Worm (Caenorhabditis elegans) whole organism, L3 larva: ENCODE results near the gene vps-22.

ENCODE experiments used
- R02D3.7 ChIP-seq: fragments of 150-350 bp; optimal IDR thresholded peaks from 2 replicates; lab custom pipeline; 2014; ENCODE audit warnings: missing biosample characterization, missing genetic modification characterization
- aly-2 ChIP-seq: fragments of 150-350 bp; optimal IDR thresholded peaks from 2 replicates; lab custom pipeline; 2014; ENCODE audit warnings: missing biosample characterization, missing genetic modification characterization
- ama-1 ChIP-seq: fragments of 150-350 bp; optimal IDR thresholded peaks from 2 replicates; lab custom pipeline; 2018
- ceh-16 ChIP-seq: sonication (generic microtip); optimal IDR thresholded peaks from 2 replicates; lab custom pipeline; 2017; ENCODE audit warnings: missing biosample characterization, missing genetic modification characterization
- ceh-28 ChIP-seq: fragments of 150-350 bp; optimal IDR thresholded peaks from 2 replicates; lab custom pipeline; 2014; ENCODE audit warnings: missing biosample characterization, missing genetic modification reagents, missing genetic modification characterization
- ceh-82 ChIP-seq: fragments of 150-350 bp; optimal IDR thresholded peaks from 2 replicates; lab custom pipeline; 2014; ENCODE audit warnings: missing biosample characterization, missing genetic modification characterization
- daf-12 ChIP-seq: fragments of 150-350 bp; optimal IDR thresholded peaks from 2 replicates; lab custom pipeline; 2014; ENCODE audit warnings: missing biosample characterization, missing genetic modification reagents, missing genetic modification characterization
- elt-1 ChIP-seq: fragments of 150-350 bp; optimal IDR thresholded peaks from 2 replicates; lab custom pipeline; 2014; ENCODE audit warnings: missing biosample characterization, missing genetic modification characterization
- elt-2 ChIP-seq: sonication (generic microtip); optimal IDR thresholded peaks from 2 replicates; lab custom pipeline; 2016; ENCODE audit warnings: missing genetic modification reagents, mild to moderate bottlenecking, missing genetic modification characterization, missing compliant biosample characterization
- lin-15B ChIP-seq: fragments of 150-350 bp; optimal IDR thresholded peaks from 2 replicates; lab custom pipeline; 2014; ENCODE audit warnings: missing biosample characterization, missing genetic modification characterization
- lin-39 ChIP-seq: fragments of 150-350 bp; optimal IDR thresholded peaks from 2 replicates; lab custom pipeline; 2018; ENCODE audit warnings: missing biosample characterization, missing genetic modification reagents, missing genetic modification characterization
- mdl-1 ChIP-seq: fragments of 150-350 bp; optimal IDR thresholded peaks from 2 replicates; lab custom pipeline; 2014; ENCODE audit warnings: missing biosample characterization, missing genetic modification characterization
- mml-1 ChIP-seq: fragments of 150-350 bp; sonication (generic microtip); optimal IDR thresholded peaks from 3 replicates; lab custom pipeline; 2014; ENCODE audit warnings: missing biosample characterization, missing genetic modification characterization
- nfya-1 ChIP-seq: sonication (generic microtip); optimal IDR thresholded peaks from 2 replicates; lab custom pipeline; 2017; ENCODE audit warnings: missing genetic modification characterization, mild to moderate bottlenecking, missing compliant biosample characterization, antibody characterized with exemption, moderate library complexity; ENCODE audit not compliant: insufficient read depth
- nhr-11 ChIP-seq: fragments of 150-350 bp; optimal IDR thresholded peaks from 2 replicates; lab custom pipeline; 2014; ENCODE audit warnings: missing biosample characterization, missing genetic modification characterization
- nhr-12 ChIP-seq: fragments of 150-350 bp; optimal IDR thresholded peaks from 2 replicates; lab custom pipeline; 2014; ENCODE audit warnings: missing biosample characterization, missing genetic modification characterization
- nhr-23 ChIP-seq: fragments of 150-350 bp; optimal IDR thresholded peaks from 2 replicates; lab custom pipeline; 2014; ENCODE audit warnings: missing biosample characterization, missing genetic modification reagents, missing genetic modification characterization
- nhr-25 ChIP-seq: sonication (generic microtip); optimal IDR thresholded peaks from 2 replicates; lab custom pipeline; 2017; ENCODE audit warnings: missing biosample characterization, missing genetic modification characterization
- nhr-28 ChIP-seq: fragments of 150-350 bp; optimal IDR thresholded peaks from 2 replicates; lab custom pipeline; 2014; ENCODE audit warnings: missing biosample characterization, missing genetic modification characterization
- nhr-67 ChIP-seq: fragments of 150-350 bp; optimal IDR thresholded peaks from 2 replicates; lab custom pipeline; 2014; ENCODE audit warnings: missing biosample characterization, missing genetic modification characterization
- nhr-77 ChIP-seq: fragments of 150-350 bp; optimal IDR thresholded peaks from 2 replicates; lab custom pipeline; 2014; ENCODE audit warnings: missing biosample characterization, missing genetic modification characterization
- pha-4 ChIP-seq: fragments of 150-350 bp; optimal IDR thresholded peaks from 2 replicates; lab custom pipeline; 2014; ENCODE audit warnings: missing biosample characterization, missing genetic modification reagents, missing genetic modification characterization
- pqm-1 ChIP-seq: fragments of 150-350 bp; optimal IDR thresholded peaks from 2 replicates; lab custom pipeline; 2017; ENCODE audit warnings: missing biosample characterization, missing genetic modification characterization, inconsistent platforms
- skn-1 ChIP-seq: fragments of 150-350 bp; optimal IDR thresholded peaks from 2 replicates; lab custom pipeline; 2014; ENCODE audit warnings: missing biosample characterization, missing genetic modification characterization
- snpc-4 ChIP-seq: fragments of 150-350 bp; optimal IDR thresholded peaks from 2 replicates; lab custom pipeline; 2014; ENCODE audit warnings: missing biosample characterization, missing genetic modification characterization
- tbx-2 ChIP-seq: sonication (generic microtip); optimal IDR thresholded peaks from 2 replicates; lab custom pipeline; 2016; ENCODE audit warnings: mild to moderate bottlenecking, missing genetic modification characterization, missing compliant biosample characterization
- zag-1 ChIP-seq: fragments of 150-350 bp; optimal IDR thresholded peaks from 2 replicates; lab custom pipeline; 2014; ENCODE audit warnings: missing biosample characterization, missing genetic modification characterization

Gene vps-22

DNA sequence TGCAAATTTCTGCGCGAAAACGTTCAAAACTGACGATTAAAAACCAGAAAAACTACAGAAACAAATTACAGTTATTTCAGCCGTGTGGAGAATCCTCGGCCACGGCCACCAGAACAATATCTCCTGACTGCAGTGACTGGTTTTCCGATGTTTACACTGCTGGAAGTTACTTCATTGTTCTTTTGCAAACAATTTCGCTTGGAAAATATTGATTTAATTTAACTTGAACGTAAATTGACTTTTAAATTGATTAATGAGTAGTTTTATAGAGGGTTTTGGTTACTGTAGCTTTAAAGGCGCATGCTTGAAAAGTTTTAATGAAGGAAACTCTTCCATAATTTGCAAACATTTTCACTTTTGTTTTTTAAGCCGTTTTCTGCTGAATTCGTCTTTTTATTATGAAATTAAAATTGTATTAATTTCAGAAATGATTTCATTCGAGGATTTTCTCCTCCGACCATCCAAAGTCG lies 36.7 kb upstream of the vps-22 start, which contains the start of gene smcr-8:
TSS of gene smcr-8 (plus strand) at position 420 of the 470 bp plus-strand sequence.
- TF ChIP-seq nhr-11 (tag; lab: Kevin White, UChicago) (no peak), nfya-1 (tag; lab: Kevin White, UChicago) (peak; percentile 5), snpc-4 (tag; lab: Kevin White, UChicago) (peak; percentile 2)
- TF ChIP-seq, all 47 proteins: peak for 2

- TF ChIP-seq mdl-1 (tag; lab: Kevin White, UChicago) (no peak), nfya-1 (tag; lab: Kevin White, UChicago) (peak; percentile 36), lin-39 (tag; lab: Kevin White, UChicago) (no peak), daf-12 (no peak), nhr-23 (peak; percentile 83), nhr-25 (tag; lab: Kevin White, UChicago) (peak; percentile 91), ceh-28 (tag; lab: Kevin White, UChicago) (peak; percentile 79)
These were observed 36.0 kb upstream of the vps-22 start, which contains the start of gene tmem-131 for ce11 chrIII:4998111-4998859. tmem-131 (minus strand) TSS chrIII:4998161.

DNA sequence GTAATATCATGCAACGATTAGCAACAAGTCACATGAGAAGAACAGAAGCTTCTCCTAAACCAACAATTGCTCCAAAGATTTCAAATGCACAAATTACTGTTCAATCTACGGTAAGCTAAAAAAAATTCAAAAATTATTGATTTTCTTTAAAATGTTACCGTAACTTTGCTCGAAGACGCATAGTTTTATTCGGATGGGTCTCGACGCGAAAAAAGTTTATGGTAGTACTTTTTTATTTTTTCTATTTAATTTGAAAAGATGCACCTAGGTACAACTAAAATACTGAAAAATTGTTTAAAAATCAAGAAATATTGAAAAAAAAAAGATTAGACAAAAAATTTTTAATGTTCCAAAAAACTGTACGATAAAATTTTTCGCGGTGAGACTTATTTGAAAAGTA lies 25.4 kb upstream of the vps-22 start:
- TF ChIP-seq ceh-16 (tag; lab: Kevin White, UChicago) = no peak
- no peak for TF ChIP-seq skn-1 (tag; lab: Kevin White, UChicago)
- no peak for TF ChIP-seq ama-1 (lab: Kevin White, UChicago)
- TF ChIP-seq daf-12 = no peak

ce11 chrIII:4986790-4987259 lies 24.5 kb upstream of the vps-22 start, which contains the start of the genes C27F2.10 and wdr-60:
C27F2.10 (minus strand) TSS chrIII:4986898.
wdr-60 (plus strand) TSS chrIII:4987209.
- TF ChIP-seq lin-15B (tag; lab: Kevin White, UChicago) (peak; percentile 44), mml-1 (tag; lab: Kevin White, UChicago) (no peak), nfya-1 (tag; lab: Kevin White, UChicago) (peak; percentile 55), nhr-12 (tag; lab: Kevin White, UChicago) (no peak), nhr-23 (peak; percentile 1)
- TF ChIP-seq, all 47 proteins: peak for 3

DNA sequence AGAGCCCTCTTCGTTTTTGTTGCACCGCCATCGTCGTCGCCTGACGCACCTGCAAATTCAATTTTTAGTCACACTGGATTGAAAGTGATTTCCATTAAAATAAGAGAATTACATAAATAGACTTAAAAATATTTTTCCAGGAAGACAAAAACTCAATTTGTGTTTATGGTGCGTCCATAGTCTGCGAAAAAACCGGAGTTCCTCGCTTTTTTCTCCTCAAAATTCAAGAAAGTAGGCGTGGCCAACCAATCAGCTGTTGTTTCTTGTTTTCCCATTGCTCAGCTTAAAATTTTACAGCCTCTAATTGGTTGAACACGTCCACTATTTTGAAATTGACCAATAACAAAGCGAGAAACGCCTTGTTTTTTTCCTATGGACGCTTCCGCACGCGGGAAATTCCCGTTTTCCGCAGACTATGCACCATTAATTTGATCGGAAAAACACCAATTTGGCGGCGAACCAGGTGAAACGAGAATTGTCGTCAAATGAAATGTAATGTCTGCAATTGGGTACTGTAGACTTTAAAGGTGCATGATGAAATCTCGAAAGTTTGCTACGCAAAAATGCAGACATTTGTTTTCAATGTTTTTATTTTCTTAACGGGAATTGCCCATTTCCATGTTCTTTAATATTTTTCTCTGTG lies 22.3 kb upstream of the vps-22 start, which contains the start of gene C27F2.7:
TSS of gene C27F2.7 (minus strand) at position 51 of the 643 bp plus-strand sequence.
- TF ChIP-seq nfya-1 (tag; lab: Kevin White, UChicago) (peak; percentile 72), nhr-67 (tag; lab: Kevin White, UChicago) (no peak), elt-1 (tag; lab: Kevin White, UChicago) (no peak)

ce11 chrIII:4983961-4984360 lies 21.7 kb upstream of the vps-22 start:
- TF ChIP-seq R02D3.7 (tag; lab: Kevin White, UChicago) (no peak), ceh-82 (tag; lab: Kevin White, UChicago) (no peak), elt-2 (no peak), pha-4 (tag; lab: Kevin White, UChicago) (no peak), aly-2 (tag; lab: Kevin White, UChicago) (no peak), zag-1 (tag; lab: Kevin White, UChicago) (no peak), nhr-77 (tag; lab: Kevin White, UChicago) (no peak), nhr-28 (no peak), lin-15B (tag; lab: Kevin White, UChicago) (no peak), tbx-2 (tag; lab: Kevin White, UChicago) (no peak), nfya-1 (tag; lab: Kevin White, UChicago) (no peak), nhr-12 (tag; lab: Kevin White, UChicago) (no peak), pqm-1 (tag; lab: Kevin White, UChicago) (no peak)
- TF ChIP-seq, all 47 proteins: peak for 0
